Worm (Caenorhabditis elegans): ENCODE data around the gene W05H5.1.
"Not testable (repeated sequence)": the region's sequence is repeated elsewhere in the genome, so short reads cannot be mapped to it uniquely, and the experiment has no call there.

Gene W05H5.1

DNA sequence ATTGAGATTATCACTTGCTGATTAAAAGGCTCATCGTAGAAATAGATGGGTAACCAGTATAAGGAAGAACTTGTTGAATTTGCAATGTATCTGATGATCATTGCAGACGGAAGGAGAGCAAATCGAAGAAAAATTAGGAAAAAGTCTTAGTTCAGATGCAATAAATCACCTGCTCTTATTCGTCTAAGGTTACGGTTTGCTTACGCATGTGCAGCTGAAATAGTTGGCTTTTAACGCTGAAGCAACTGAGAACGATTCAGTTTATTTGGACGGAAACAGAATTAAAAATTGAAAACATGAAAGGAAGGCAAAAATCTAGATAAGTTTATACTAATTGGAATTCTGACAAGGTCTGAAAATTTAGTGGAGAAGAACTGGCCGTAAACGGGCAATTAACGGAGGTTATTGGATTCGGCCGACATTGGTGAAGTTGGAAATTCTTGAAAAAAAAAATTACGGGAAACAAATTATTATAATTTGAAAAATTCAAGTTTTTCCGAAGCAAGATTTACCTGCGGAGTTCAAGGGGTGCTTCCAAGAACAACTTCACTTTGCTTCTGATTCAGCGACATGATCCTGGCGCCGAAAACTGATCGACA is 8.3 kb upstream of the W05H5.1 start, which contains the start of the genes sre-35 and sre-33:
TSS of gene sre-35 (minus strand) at position 101 of the 599 bp plus-strand sequence.
TSS of gene sre-33 (plus strand) at position 549 of the 599 bp plus-strand sequence.
- TF ChIP-seq cog-1 (tag; optimal IDR thresholded peaks at IDR 0.05): no peak
- no peak for TF ChIP-seq tab-1 (GFP tag; IDR thresholded peaks at IDR 0.05)
- TF ChIP-seq ref-1 (GFP tag; conservative IDR thresholded peaks at IDR 0.05): no peak
- no peak for TF ChIP-seq med-1 (GFP tag; optimal IDR thresholded peaks at IDR 0.05; ENCODE audit: insufficient read depth)
- TF ChIP-seq ztf-23 (GFP tag; IDR thresholded peaks at IDR 0.05): no peak
- TF ChIP-seq T22C8.4 (GFP tag; IDR thresholded peaks at IDR 0.05): no peak
- no peak for TF ChIP-seq klf-2 (GFP tag; conservative IDR thresholded peaks at IDR 0.05)
- TF ChIP-seq ztf-29 (GFP tag; IDR thresholded peaks at IDR 0.05): no peak
- no peak for TF ChIP-seq flt-1 (GFP tag; IDR thresholded peaks at IDR 0.05)

DNA sequence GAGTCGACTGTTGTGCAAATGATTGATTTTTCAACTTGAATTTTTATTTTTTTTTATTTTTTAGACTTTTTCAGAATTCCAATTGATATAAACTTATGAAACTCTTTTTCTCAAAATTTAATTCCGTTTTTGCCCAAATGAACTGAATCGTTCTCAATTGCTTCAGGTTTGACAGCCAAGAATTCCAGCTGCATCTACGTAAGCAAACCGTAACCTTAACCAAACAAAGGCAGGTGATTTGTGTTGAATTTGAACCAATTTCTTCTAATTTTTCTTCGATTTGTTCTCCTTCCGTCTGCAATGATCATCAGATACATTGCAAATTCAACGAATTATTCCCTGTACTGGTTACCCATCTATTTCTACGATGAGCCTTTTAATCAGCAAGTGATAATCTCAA is 5.3 kb upstream of the W05H5.1 start, which contains the start of gene sre-34:
TSS of gene sre-34 (plus strand) at position 301 of the 400 bp plus-strand sequence.
- no peak for TF ChIP-seq med-1 (GFP tag; optimal IDR thresholded peaks at IDR 0.05; ENCODE audit: insufficient read depth)
- no peak for TF ChIP-seq ref-1 (GFP tag; conservative IDR thresholded peaks at IDR 0.05)
- TF ChIP-seq cog-1 (tag; optimal IDR thresholded peaks at IDR 0.05): no peak
- no peak for TF ChIP-seq T22C8.4 (GFP tag; IDR thresholded peaks at IDR 0.05)
- TF ChIP-seq tab-1 (GFP tag; IDR thresholded peaks at IDR 0.05): no peak
- no peak for TF ChIP-seq ztf-29 (GFP tag; IDR thresholded peaks at IDR 0.05)
- TF ChIP-seq ztf-23 (GFP tag; IDR thresholded peaks at IDR 0.05): no peak
- no peak for TF ChIP-seq klf-2 (GFP tag; conservative IDR thresholded peaks at IDR 0.05)
- no peak for TF ChIP-seq flt-1 (GFP tag; IDR thresholded peaks at IDR 0.05)

ce11 chrII:12448241-12448640 is 3.7 kb upstream of the W05H5.1 start, which contains the start of gene srh-27:
Gene srh-27 (plus strand): TSS chrII:12448541.
- TF ChIP-seq ztf-23 (GFP tag; IDR thresholded peaks at IDR 0.05) (no peak), flt-1 (GFP tag; IDR thresholded peaks at IDR 0.05) (no peak), T22C8.4 (GFP tag; IDR thresholded peaks at IDR 0.05) (no peak), med-1 (GFP tag; optimal IDR thresholded peaks at IDR 0.05; ENCODE audit: insufficient read depth) (no peak), ref-1 (GFP tag; conservative IDR thresholded peaks at IDR 0.05) (no peak), klf-2 (GFP tag; conservative IDR thresholded peaks at IDR 0.05) (no peak), ztf-29 (GFP tag; IDR thresholded peaks at IDR 0.05) (no peak), cog-1 (tag; optimal IDR thresholded peaks at IDR 0.05) (no peak), tab-1 (GFP tag; IDR thresholded peaks at IDR 0.05) (no peak)

DNA sequence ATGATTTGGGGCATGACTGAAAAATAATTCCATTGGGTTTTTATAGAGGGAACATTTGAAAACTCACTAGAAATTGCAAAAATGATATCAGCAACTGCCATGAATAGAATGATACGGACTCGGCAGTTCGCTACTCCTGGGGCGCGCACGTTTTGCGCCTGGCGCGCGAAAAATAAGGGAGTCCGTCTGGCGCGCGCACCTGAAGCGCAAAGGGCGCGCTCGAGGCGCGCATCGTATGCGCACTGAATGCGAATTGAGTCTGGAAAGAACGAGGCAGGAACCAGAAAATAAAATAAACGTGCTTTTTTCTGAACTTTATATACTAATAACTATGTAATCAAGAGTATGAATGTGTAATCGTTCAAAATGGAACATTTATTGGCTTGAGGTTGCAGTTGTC is 3.4 kb downstream of the W05H5.1 start, which contains the start of gene Y57A10C.10:
TSS of gene Y57A10C.10 (minus strand) at position 101 of the 400 bp plus-strand sequence.
- TF ChIP-seq T22C8.4 (GFP tag; IDR thresholded peaks at IDR 0.05); med-1 (GFP tag; optimal IDR thresholded peaks at IDR 0.05; ENCODE audit: insufficient read depth); flt-1 (GFP tag; IDR thresholded peaks at IDR 0.05): not testable (repeated sequence)

DNA sequence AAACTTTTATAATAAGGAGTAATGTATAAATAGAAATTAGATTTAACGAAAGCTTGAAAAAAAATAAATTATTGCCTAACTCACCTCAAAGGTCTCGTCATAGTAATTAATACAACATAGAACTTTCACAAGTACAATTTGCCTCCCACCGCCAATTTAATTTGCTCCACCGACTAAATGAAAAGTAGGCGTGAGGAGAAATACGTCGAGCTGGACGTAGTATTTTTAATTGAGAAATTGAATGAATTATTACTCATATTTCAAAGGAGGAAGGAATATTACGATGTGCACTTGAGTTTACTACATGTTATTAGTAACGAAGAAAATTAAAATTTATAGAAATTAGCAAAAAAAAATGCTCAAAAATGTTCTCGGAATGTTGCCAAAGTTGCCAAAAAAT is 6.1 kb downstream of the W05H5.1 start, which contains the start of gene Y57A10C.9:
TSS of gene Y57A10C.9 (minus strand) at position 101 of the 400 bp plus-strand sequence.
- no peak for TF ChIP-seq ztf-23 (GFP tag; IDR thresholded peaks at IDR 0.05)

DNA sequence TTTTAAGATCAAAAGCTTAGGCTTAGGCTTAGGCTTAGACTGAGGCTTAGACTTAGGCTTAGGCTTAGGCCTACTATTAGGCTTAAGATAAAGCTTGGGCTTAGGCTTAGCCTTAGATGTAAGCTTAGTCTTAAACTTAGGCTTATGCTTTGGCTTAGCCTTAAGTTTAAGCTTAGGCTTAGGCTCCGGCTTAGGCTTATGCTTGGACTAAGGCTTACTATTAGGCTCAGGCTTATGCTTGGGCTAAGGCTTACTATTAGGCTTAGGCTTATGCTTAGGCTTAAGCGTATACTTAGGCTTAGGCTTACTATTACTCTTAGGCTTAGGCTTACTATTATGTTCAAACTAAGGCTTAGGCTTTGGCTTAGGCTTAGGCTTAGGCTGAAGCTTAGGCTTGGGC is 7.9 kb downstream of the W05H5.1 start:
- TF ChIP-seq flt-1 (GFP tag; IDR thresholded peaks at IDR 0.05) (no peak), ref-1 (GFP tag; conservative IDR thresholded peaks at IDR 0.05) (no peak), klf-2 (GFP tag; conservative IDR thresholded peaks at IDR 0.05) (no peak), ztf-29 (GFP tag; IDR thresholded peaks at IDR 0.05) (no peak), T22C8.4 (GFP tag; IDR thresholded peaks at IDR 0.05) (no peak), tab-1 (GFP tag; IDR thresholded peaks at IDR 0.05) (no peak), med-1 (GFP tag; optimal IDR thresholded peaks at IDR 0.05; ENCODE audit: insufficient read depth) (no peak), cog-1 (tag; optimal IDR thresholded peaks at IDR 0.05) (no peak), ztf-23 (GFP tag; IDR thresholded peaks at IDR 0.05) (no peak)

DNA sequence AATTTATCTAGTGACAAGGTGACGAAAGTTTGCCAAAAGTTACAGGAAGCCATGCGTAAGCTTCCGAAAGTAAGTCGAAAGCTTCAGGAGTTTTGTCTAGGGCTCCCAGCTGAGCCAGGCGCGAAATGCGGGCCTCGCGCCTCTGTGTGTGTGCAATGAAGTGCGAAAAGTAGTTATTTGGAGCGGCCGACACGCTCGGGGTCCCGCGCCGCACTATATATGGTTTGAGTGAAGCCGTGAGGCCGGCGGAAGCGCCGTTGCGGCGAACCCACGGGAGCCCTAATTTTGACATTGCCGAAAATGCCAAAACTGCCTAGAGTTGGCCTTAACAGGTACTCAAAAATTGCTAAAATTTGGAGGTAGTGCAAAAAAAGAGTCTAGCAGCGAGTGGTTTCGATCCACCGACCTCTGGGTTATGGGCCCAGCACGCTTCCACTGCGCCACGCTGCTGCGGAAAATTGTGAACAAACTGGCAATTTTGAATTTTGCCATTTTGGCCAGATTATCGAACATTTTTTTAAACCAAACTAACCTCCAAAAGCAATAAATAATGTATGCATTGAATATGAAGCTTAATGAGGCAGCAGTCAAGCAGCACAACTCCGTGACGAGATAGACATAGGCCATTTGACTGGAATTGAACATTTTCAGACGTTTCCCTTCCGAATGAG is 9.2 kb downstream of the W05H5.1 start:
- TF ChIP-seq klf-2 (GFP tag; conservative IDR thresholded peaks at IDR 0.05) (no peak), med-1 (GFP tag; optimal IDR thresholded peaks at IDR 0.05; ENCODE audit: insufficient read depth) (no peak), tab-1 (GFP tag; IDR thresholded peaks at IDR 0.05) (no peak), flt-1 (GFP tag; IDR thresholded peaks at IDR 0.05) (no peak), ref-1 (GFP tag; conservative IDR thresholded peaks at IDR 0.05) (no peak), ztf-23 (GFP tag; IDR thresholded peaks at IDR 0.05) (no peak), T22C8.4 (GFP tag; IDR thresholded peaks at IDR 0.05) (no peak), cog-1 (tag; optimal IDR thresholded peaks at IDR 0.05) (no peak), ztf-29 (GFP tag; IDR thresholded peaks at IDR 0.05) (no peak)

DNA sequence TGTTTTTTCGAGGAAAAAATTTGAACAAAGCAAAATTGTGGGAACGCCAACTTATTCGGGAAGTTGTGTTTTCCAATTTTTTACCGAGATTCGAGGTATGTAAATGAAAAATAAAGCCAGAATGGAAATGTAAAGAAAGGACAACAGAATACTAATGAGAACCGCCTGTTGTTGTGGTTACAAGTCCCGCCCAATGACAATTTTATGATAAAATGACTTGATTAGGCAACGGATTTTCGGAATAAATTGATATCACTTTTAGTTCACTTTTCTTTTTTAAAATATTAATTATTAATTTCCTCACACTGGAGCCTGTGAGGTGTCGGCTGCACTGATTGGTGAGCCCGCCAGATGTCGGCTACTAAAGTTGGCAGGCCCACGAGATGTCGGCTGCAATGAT is 12.2 kb downstream of the W05H5.1 start, which contains the start of gene dct-12:
TSS of gene dct-12 (minus strand) at position 101 of the 400 bp plus-strand sequence.
- TF ChIP-seq flt-1 (GFP tag; IDR thresholded peaks at IDR 0.05) (no peak), ztf-23 (GFP tag; IDR thresholded peaks at IDR 0.05) (no peak), T22C8.4 (GFP tag; IDR thresholded peaks at IDR 0.05) (no peak), tab-1 (GFP tag; IDR thresholded peaks at IDR 0.05) (no peak), cog-1 (tag; optimal IDR thresholded peaks at IDR 0.05) (no peak), klf-2 (GFP tag; conservative IDR thresholded peaks at IDR 0.05) (no peak), med-1 (GFP tag; optimal IDR thresholded peaks at IDR 0.05; ENCODE audit: insufficient read depth) (no peak), ref-1 (GFP tag; conservative IDR thresholded peaks at IDR 0.05) (no peak), ztf-29 (GFP tag; IDR thresholded peaks at IDR 0.05) (no peak)

- TF ChIP-seq med-1 (GFP tag; optimal IDR thresholded peaks at IDR 0.05; ENCODE audit: insufficient read depth): no peak
- TF ChIP-seq flt-1 (GFP tag; IDR thresholded peaks at IDR 0.05): no peak
Measured at ce11 chrII:12429743-12430142, 14.8 kb downstream of the W05H5.1 start, which contains the start of gene Y57A10C.8. Gene Y57A10C.8 (minus strand): TSS chrII:12429843.

All from whole organism, midembryonic.